Worm (Caenorhabditis elegans) whole organism, L4 larva: ENCODE results near the gene F10C2.7.

Experiments
- F37D6.2 ChIP-seq: sonication (generic microtip); optimal IDR thresholded peaks from 2 replicates; lab custom pipeline; 2016; ENCODE audit warnings: mild to moderate bottlenecking, missing genetic modification characterization, missing compliant biosample characterization
- R02D3.7 ChIP-seq: fragments of 150-350 bp; sonication (generic microtip); optimal IDR thresholded peaks from 3 replicates; lab custom pipeline; 2014; ENCODE audit warnings: missing biosample characterization, missing genetic modification characterization
- T20F7.1 ChIP-seq: fragments of 200-800 bp; sonication (Bioruptor generic); optimal IDR thresholded peaks from 2 replicates; lab custom pipeline; 2018; ENCODE audit warnings: mild to moderate bottlenecking, missing genetic modification characterization, missing compliant biosample characterization
- Y75B8A.6 ChIP-seq: fragments of 200-800 bp; sonication (Bioruptor generic); IDR thresholded peaks from 2 replicates; pipeline ENCODE4 v1.3.6; 2022; ENCODE audit warnings: missing genetic modification reagents, missing genetic modification characterization, missing compliant biosample characterization
- ZK337.2 ChIP-seq: fragments of 200-800 bp; sonication (Bioruptor generic); IDR thresholded peaks from 2 replicates; pipeline ENCODE4 v1.3.6; 2022; ENCODE audit warnings: missing genetic modification reagents, missing genetic modification characterization, missing compliant biosample characterization
- ama-1 ChIP-seq: fragments of 150-350 bp; optimal IDR thresholded peaks from 2 replicates; lab custom pipeline; 2014; ENCODE audit warnings: inconsistent platforms, mixed read lengths
- arid-1 ChIP-seq: fragments of 200-800 bp; sonication (Bioruptor generic); conservative IDR thresholded peaks from 2 replicates; pipeline ENCODE4 v1.3.6; 2022; ENCODE audit warnings: missing genetic modification reagents, missing genetic modification characterization, missing compliant biosample characterization
- ceh-28 ChIP-seq: fragments of 150-350 bp; optimal IDR thresholded peaks from 2 replicates; lab custom pipeline; 2014; ENCODE audit warnings: missing biosample characterization, missing genetic modification reagents, missing genetic modification characterization
- ceh-82 ChIP-seq: sonication (generic microtip); optimal IDR thresholded peaks from 2 replicates; lab custom pipeline; 2017; ENCODE audit warnings: missing biosample characterization, missing genetic modification characterization
- ces-1 ChIP-seq: fragments of 150-350 bp; sonication (generic microtip); optimal IDR thresholded peaks from 4 replicates; lab custom pipeline; 2014; ENCODE audit warnings: missing biosample characterization, missing genetic modification reagents, missing genetic modification characterization
- daf-16 ChIP-seq, 3 experiments: sonication (generic microtip); optimal IDR thresholded peaks; 2 replicates each; lab custom pipeline; 2016 to 2017; ENCODE audit warnings: missing genetic modification characterization in 3 of 3, missing genetic modification reagents in 3 of 3, mild to moderate bottlenecking in 2 of 3, missing compliant biosample characterization in 2 of 3, missing biosample characterization in 1 of 3, moderate library complexity in 1 of 3
- daf-8 ChIP-seq: fragments of 200-800 bp; sonication (Bioruptor generic); IDR thresholded peaks from 2 replicates; pipeline ENCODE4 v1.3.6; 2022; ENCODE audit warnings: missing genetic modification characterization, missing compliant biosample characterization
- dmd-6 ChIP-seq: fragments of 200-800 bp; sonication (Bioruptor generic); IDR thresholded peaks from 2 replicates; pipeline ENCODE4 v1.3.6; 2022; ENCODE audit warnings: missing genetic modification reagents, missing genetic modification characterization, missing compliant biosample characterization
- dve-1 ChIP-seq: sonication (generic microtip); optimal IDR thresholded peaks from 2 replicates; lab custom pipeline; 2017; ENCODE audit warnings: antibody characterized with exemption, mild to moderate bottlenecking, missing genetic modification characterization, missing compliant biosample characterization; ENCODE audit not compliant: insufficient read depth
- egl-27 ChIP-seq: sonication (generic microtip); optimal IDR thresholded peaks from 3 replicates; lab custom pipeline; 2017; ENCODE audit warnings: missing biosample characterization, missing genetic modification reagents, missing genetic modification characterization
- egl-43 ChIP-seq: fragments of 200-800 bp; sonication (Bioruptor generic); IDR thresholded peaks from 2 replicates; pipeline ENCODE4 v1.3.6; 2022; ENCODE audit warnings: missing genetic modification reagents, missing genetic modification characterization, missing compliant biosample characterization
- fos-1 ChIP-seq: fragments of 150-350 bp; optimal IDR thresholded peaks from 2 replicates; lab custom pipeline; 2014; ENCODE audit warnings: missing biosample characterization, missing genetic modification characterization
- hlh-11 ChIP-seq: fragments of 200-800 bp; sonication (Bioruptor generic); optimal IDR thresholded peaks from 2 replicates; lab custom pipeline; 2018; ENCODE audit warnings: mild to moderate bottlenecking, missing genetic modification characterization, missing compliant biosample characterization
- hlh-30 ChIP-seq: sonication (generic microtip); optimal IDR thresholded peaks from 2 replicates; lab custom pipeline; 2017; ENCODE audit warnings: antibody characterized with exemption, mild to moderate bottlenecking, missing genetic modification characterization, missing compliant biosample characterization; ENCODE audit not compliant: insufficient read depth
- lin-15B ChIP-seq: fragments of 150-350 bp; sonication (generic microtip); optimal IDR thresholded peaks from 3 replicates; lab custom pipeline; 2014; ENCODE audit warnings: missing biosample characterization, missing genetic modification characterization
- lin-29 ChIP-seq: fragments of 200-800 bp; sonication (Bioruptor generic); IDR thresholded peaks from 2 replicates; pipeline ENCODE4 v1.3.6; 2022; ENCODE audit warnings: missing genetic modification reagents, missing genetic modification characterization, missing compliant biosample characterization
- lin-38 ChIP-seq: fragments of 200-800 bp; sonication (Bioruptor generic); IDR thresholded peaks from 2 replicates; pipeline ENCODE4 v1.3.6; 2022; ENCODE audit warnings: missing genetic modification reagents, missing genetic modification characterization, missing compliant biosample characterization
- lin-39 ChIP-seq: fragments of 150-350 bp; optimal IDR thresholded peaks from 2 replicates; lab custom pipeline; 2014; ENCODE audit warnings: missing biosample characterization, missing genetic modification reagents, missing genetic modification characterization
- mdl-1 ChIP-seq, 2 experiments: fragments of 150-350 bp in 1 of 2; sonication (generic microtip) in 1 of 2; optimal IDR thresholded peaks; 2 replicates each; lab custom pipeline; 2014 to 2017; ENCODE audit warnings: missing biosample characterization in 2 of 2, missing genetic modification characterization in 2 of 2
- mep-1 ChIP-seq: fragments of 150-350 bp; sonication (generic microtip); optimal IDR thresholded peaks from 3 replicates; lab custom pipeline; 2014; ENCODE audit warnings: missing biosample characterization, missing genetic modification characterization
- mxl-3 ChIP-seq: fragments of 200-800 bp; sonication (Bioruptor generic); optimal IDR thresholded peaks from 2 replicates; lab custom pipeline; 2018; ENCODE audit warnings: mild to moderate bottlenecking, missing genetic modification characterization, missing compliant biosample characterization
- nhr-102 ChIP-seq: sonication (generic microtip); optimal IDR thresholded peaks from 2 replicates; lab custom pipeline; 2016; ENCODE audit warnings: mild to moderate bottlenecking, missing genetic modification characterization, moderate library complexity, missing compliant biosample characterization
- nhr-11 ChIP-seq: fragments of 150-350 bp; optimal IDR thresholded peaks from 2 replicates; lab custom pipeline; 2014; ENCODE audit warnings: missing biosample characterization, missing genetic modification characterization
- nhr-111 ChIP-seq: fragments of 200-800 bp; sonication (Bioruptor generic); optimal IDR thresholded peaks from 2 replicates; lab custom pipeline; 2018; ENCODE audit warnings: mild to moderate bottlenecking, missing genetic modification characterization, missing compliant biosample characterization
- nhr-237 ChIP-seq: sonication (generic microtip); optimal IDR thresholded peaks from 2 replicates; lab custom pipeline; 2017; ENCODE audit warnings: missing biosample characterization, missing genetic modification characterization
- nhr-28 ChIP-seq: fragments of 150-350 bp; optimal IDR thresholded peaks from 2 replicates; lab custom pipeline; 2014; ENCODE audit warnings: missing biosample characterization, missing genetic modification characterization
- nhr-42 ChIP-seq: fragments of 200-800 bp; sonication (Bioruptor generic); IDR thresholded peaks from 2 replicates; pipeline ENCODE4 v1.3.6; 2022; ENCODE audit warnings: missing genetic modification characterization, missing compliant biosample characterization
- nhr-6 ChIP-seq: fragments of 150-350 bp; optimal IDR thresholded peaks from 2 replicates; lab custom pipeline; 2014; ENCODE audit warnings: missing biosample characterization, missing genetic modification characterization
- nhr-76 ChIP-seq: fragments of 150-350 bp; optimal IDR thresholded peaks from 2 replicates; lab custom pipeline; 2014; ENCODE audit warnings: missing biosample characterization, missing genetic modification characterization
- nhr-77 ChIP-seq: fragments of 150-350 bp; optimal IDR thresholded peaks from 2 replicates; lab custom pipeline; 2014; ENCODE audit warnings: missing biosample characterization, missing genetic modification characterization
- php-3 ChIP-seq: fragments of 200-800 bp; sonication (Bioruptor generic); IDR thresholded peaks from 2 replicates; pipeline ENCODE4 v1.3.6; 2022; ENCODE audit warnings: missing genetic modification reagents, missing genetic modification characterization, missing compliant biosample characterization
- pqm-1 ChIP-seq: sonication (generic microtip); optimal IDR thresholded peaks from 2 replicates; lab custom pipeline; 2017; ENCODE audit warnings: missing biosample characterization, missing genetic modification characterization
- saeg-2 ChIP-seq: fragments of 200-800 bp; sonication (Bioruptor generic); IDR thresholded peaks from 2 replicates; pipeline ENCODE4 v1.3.6; 2022; ENCODE audit warnings: missing genetic modification reagents, missing genetic modification characterization, missing compliant biosample characterization
- set-16 ChIP-seq: fragments of 200-800 bp; sonication (Bioruptor generic); IDR thresholded peaks from 2 replicates; pipeline ENCODE4 v1.3.6; 2022; ENCODE audit warnings: missing genetic modification reagents, missing genetic modification characterization, missing compliant biosample characterization
- skn-1 ChIP-seq: fragments of 150-350 bp; optimal IDR thresholded peaks from 2 replicates; lab custom pipeline; 2014; ENCODE audit warnings: missing biosample characterization, missing genetic modification characterization
- spr-3 ChIP-seq: fragments of 200-800 bp; sonication (Bioruptor generic); optimal IDR thresholded peaks from 2 replicates; lab custom pipeline; 2018; ENCODE audit warnings: mild to moderate bottlenecking, missing genetic modification characterization, missing compliant biosample characterization
- unc-62 ChIP-seq, 3 experiments: fragments of 150-350 bp in 1 of 3; sonication (generic microtip); optimal IDR thresholded peaks in 2 of 3; peaks in 1 of 3; 1 replicate in 1 of 3; 2 replicates in 2 of 3; lab custom pipeline; 2014 to 2017; ENCODE audit warnings: missing biosample characterization in 3 of 3, missing genetic modification characterization in 3 of 3, missing genetic modification reagents in 3 of 3, missing genotype in 1 of 3
- zag-1 ChIP-seq: fragments of 150-350 bp; optimal IDR thresholded peaks from 2 replicates; lab custom pipeline; 2014; ENCODE audit warnings: missing biosample characterization, missing genetic modification characterization
- zfp-2 ChIP-seq: sonication (generic microtip); optimal IDR thresholded peaks from 2 replicates; lab custom pipeline; 2016; ENCODE audit warnings: mild to moderate bottlenecking, missing genetic modification characterization, missing compliant biosample characterization
- ztf-7 ChIP-seq: fragments of 150-350 bp; optimal IDR thresholded peaks from 2 replicates; lab custom pipeline; 2014; ENCODE audit warnings: missing biosample characterization, missing genetic modification characterization

F10C2.7 gene

ce11 chrV:12086934-12087333 is 33.2 kb downstream of the F10C2.7 start, which contains the start of gene gana-1:
Gene gana-1 (plus strand): TSS chrV:12087234.
- TF ChIP-seq skn-1 (tag; lab: Kevin White, UChicago) (no peak), zag-1 (tag; lab: Kevin White, UChicago) (no peak), zfp-2 (tag; lab: Kevin White, UChicago) (no peak), lin-15B (tag; lab: Kevin White, UChicago) (no peak), arid-1 (GFP tag; lab: Robert Waterston, UW) (no peak), hlh-11 (tag; lab: Kevin White, UChicago) (no peak), ceh-28 (tag; lab: Kevin White, UChicago) (no peak), php-3 (GFP tag; lab: Robert Waterston, UW) (no peak), Y75B8A.6 (GFP tag; lab: Robert Waterston, UW) (no peak), fos-1 (tag; lab: Kevin White, UChicago) (no peak), lin-29 (GFP tag; lab: Robert Waterston, UW) (no peak), F37D6.2 (tag; lab: Kevin White, UChicago) (no peak), lin-39 (tag; lab: Kevin White, UChicago) (no peak), R02D3.7 (tag; lab: Kevin White, UChicago) (no peak), lin-38 (GFP tag; lab: Robert Waterston, UW) (no peak), daf-16 (GFP tag; optimal IDR thresholded peaks at IDR 0.05; lab: Kevin White, UChicago) (no peak), daf-16 (tag; optimal IDR thresholded peaks at IDR 0.05; lab: Kevin White, UChicago) (no peak), ztf-7 (tag; lab: Kevin White, UChicago) (no peak), nhr-102 (tag; lab: Kevin White, UChicago) (no peak), set-16 (GFP tag; lab: Robert Waterston, UW) (no peak)

ce11 chrV:12088773-12089172 is 35.1 kb downstream of the F10C2.7 start, which contains the start of gene R07B7.12:
Gene R07B7.12 (plus strand): TSS chrV:12089073.
- no peak for TF ChIP-seq skn-1 (tag; lab: Kevin White, UChicago)
- TF ChIP-seq saeg-2 (GFP tag; lab: Robert Waterston, UW): no peak
- no peak for TF ChIP-seq egl-43 (GFP tag; lab: Robert Waterston, UW)
- no peak for TF ChIP-seq fos-1 (tag; lab: Kevin White, UChicago)
- no peak for TF ChIP-seq nhr-237
- no peak for TF ChIP-seq daf-16 (GFP tag; optimal IDR thresholded peaks at IDR 0.05; lab: Kevin White, UChicago)
- TF ChIP-seq daf-16 (tag; optimal IDR thresholded peaks at IDR 0.05; lab: Kevin White, UChicago): no peak
- TF ChIP-seq mdl-1 (tag; optimal IDR thresholded peaks at IDR 0.05; lab: Kevin White, UChicago): no peak
- TF ChIP-seq nhr-42 (GFP tag; lab: Robert Waterston, UW): no peak
- no peak for TF ChIP-seq ceh-82
- TF ChIP-seq ces-1 (GFP tag; lab: Kevin White, UChicago): no peak
- TF ChIP-seq ZK337.2 (GFP tag; lab: Robert Waterston, UW): no peak
- no peak for TF ChIP-seq pqm-1 (tag; lab: Kevin White, UChicago)
- TF ChIP-seq lin-39 (tag; lab: Kevin White, UChicago): no peak
- TF ChIP-seq ama-1: no peak
- TF ChIP-seq T20F7.1 (GFP tag; lab: Kevin White, UChicago): no peak
- TF ChIP-seq nhr-11 (tag; lab: Kevin White, UChicago): no peak
- TF ChIP-seq unc-62 (GFP tag; optimal IDR thresholded peaks at IDR 0.05 in 1 of 2; lab: Kevin White, UChicago): no peak
- no peak for TF ChIP-seq unc-62 (tag; optimal IDR thresholded peaks at IDR 0.05; lab: Kevin White, UChicago)
- no peak for TF ChIP-seq spr-3
- TF ChIP-seq, all 104 proteins: peak for 0

- TF ChIP-seq mdl-1 (tag; optimal IDR thresholded peaks at IDR 0.05; lab: Kevin White, UChicago): peak in 1 of 2 experiments; percentile 61
- TF ChIP-seq unc-62 (GFP tag; optimal IDR thresholded peaks at IDR 0.05 in 1 of 2; lab: Kevin White, UChicago): peak in 1 of 2 experiments; percentile 98
- no peak for TF ChIP-seq unc-62 (tag; optimal IDR thresholded peaks at IDR 0.05; lab: Kevin White, UChicago)
- TF ChIP-seq daf-16 (GFP tag; optimal IDR thresholded peaks at IDR 0.05; lab: Kevin White, UChicago): no peak
- TF ChIP-seq daf-16 (tag; optimal IDR thresholded peaks at IDR 0.05; lab: Kevin White, UChicago): peak; percentile 84
- TF ChIP-seq nhr-102 (tag; lab: Kevin White, UChicago): peak; percentile 40
- no peak for TF ChIP-seq nhr-237
- TF ChIP-seq ztf-7 (tag; lab: Kevin White, UChicago): no peak
- peak; percentile 51 for TF ChIP-seq dve-1 (tag; lab: Kevin White, UChicago)
- TF ChIP-seq nhr-111 (GFP tag; lab: Kevin White, UChicago): no peak
- TF ChIP-seq mep-1 (tag; lab: Kevin White, UChicago): peak; percentile 44
- TF ChIP-seq nhr-76 (tag; lab: Kevin White, UChicago): no peak
- TF ChIP-seq daf-8 (GFP tag; lab: Robert Waterston, UW): no peak
- peak; percentile 52 for TF ChIP-seq pqm-1 (tag; lab: Kevin White, UChicago)
- peak; percentile 79 for TF ChIP-seq nhr-6 (tag; lab: Kevin White, UChicago)
- TF ChIP-seq hlh-11 (tag; lab: Kevin White, UChicago): peak; percentile 63
- no peak for TF ChIP-seq nhr-11 (tag; lab: Kevin White, UChicago)
- TF ChIP-seq nhr-77 (tag; lab: Kevin White, UChicago): peak; percentile 42
- TF ChIP-seq dmd-6: peak; percentile 74
- TF ChIP-seq mxl-3: peak; percentile 11
- TF ChIP-seq egl-27 (tag; lab: Kevin White, UChicago): no peak
- TF ChIP-seq nhr-28 (tag; lab: Kevin White, UChicago): peak; percentile 98
- peak; percentile 52 for TF ChIP-seq hlh-30 (tag; lab: Kevin White, UChicago)
Observed at ce11 chrV:12091759-12092158, 38.1 kb downstream of the F10C2.7 start, which contains the start of gene nhr-206. Gene nhr-206 (plus strand): TSS chrV:12092006.
